Fruit fly (Drosophila melanogaster): ENCODE data around the gene CG9040.

The CG9040 gene

DNA sequence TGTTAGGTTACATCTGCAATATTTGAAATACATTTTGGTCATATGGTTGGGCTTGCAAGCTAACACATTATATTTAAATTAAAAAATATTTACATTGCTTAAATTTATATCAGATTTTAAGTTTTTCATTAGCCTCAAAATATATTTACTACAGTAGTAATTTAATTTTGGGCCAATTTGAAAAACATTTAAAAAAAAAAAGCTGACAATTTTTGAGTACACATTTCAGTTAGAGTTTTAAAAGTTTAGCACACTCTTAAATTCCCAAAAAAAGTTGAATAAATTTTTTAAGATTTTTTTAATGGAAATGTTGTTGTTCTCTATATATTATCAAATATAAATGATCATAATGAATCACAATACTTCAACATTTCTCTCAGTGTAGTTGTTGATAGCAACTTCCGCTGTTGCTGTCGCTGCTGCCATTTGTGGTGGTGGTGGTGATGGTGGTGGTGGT is 30.4 kb upstream of the CG9040 start (continued):
- TF ChIP-seq CG42726 (GFP tag; IDR thresholded peaks at IDR 0.05; ENCODE audit: partially characterized antibody): no peak
- 0 out of 3 replicates have a peak, but pooled peaks have one; percentile 58 for TF ChIP-seq so (GFP tag; IDR thresholded peaks at IDR 0.05)
- TF ChIP-seq gcm2 (GFP tag; optimal IDR thresholded peaks at IDR 0.05): no peak
- peak; percentile 25; the same call in 1 of the 2 replicates for TF ChIP-seq slbo (GFP tag; IDR thresholded peaks at IDR 0.05)
- TF ChIP-seq CG18011 (GFP tag; optimal IDR thresholded peaks at IDR 0.05): no peak
- TF ChIP-seq sob (GFP tag; IDR thresholded peaks at IDR 0.05): no peak
- TF ChIP-seq onecut (GFP tag; IDR thresholded peaks at IDR 0.05): no peak; the same call in none of the 2 replicates
- peak; percentile 37 for TF ChIP-seq CG2120 (GFP tag; optimal IDR thresholded peaks at IDR 0.05)
- TF ChIP-seq CG33557 (GFP tag; optimal IDR thresholded peaks at IDR 0.05): peak; percentile 59
- peak; percentile 68 for TF ChIP-seq CG1602 (GFP tag; optimal IDR thresholded peaks at IDR 0.05)
- TF ChIP-seq CG13123 (GFP tag; optimal IDR thresholded peaks at IDR 0.05): no peak
- TF ChIP-seq CG1647 (GFP tag; optimal IDR thresholded peaks at IDR 0.05): no peak
- peak; percentile 79 for TF ChIP-seq CG10267 (tag; optimal IDR thresholded peaks at IDR 0.05)
- no peak for TF ChIP-seq Opbp (GFP tag; IDR thresholded peaks at IDR 0.05; ENCODE audit: partially characterized antibody)
- TF ChIP-seq CG7928 (GFP tag; optimal IDR thresholded peaks at IDR 0.05): no peak
- TF ChIP-seq CG17568 (GFP tag; optimal IDR thresholded peaks at IDR 0.05): no peak
- no peak for TF ChIP-seq ken (GFP tag; IDR thresholded peaks at IDR 0.05)
- peak; percentile 91 for TF ChIP-seq Meics (GFP tag; optimal IDR thresholded peaks at IDR 0.05)
- no peak for TF ChIP-seq Hmr (GFP tag; optimal IDR thresholded peaks at IDR 0.05)
- no peak for TF ChIP-seq CG16813 (GFP tag; IDR thresholded peaks at IDR 0.05; ENCODE audit: partially characterized antibody)
- TF ChIP-seq zfh2 (GFP tag; optimal IDR thresholded peaks at IDR 0.05): no peak
- TF ChIP-seq CG31388 (GFP tag; optimal IDR thresholded peaks at IDR 0.05): peak; percentile 60
- TF ChIP-seq Six4 (GFP tag; optimal IDR thresholded peaks at IDR 0.05): peak; percentile 59
- TF ChIP-seq Dref (GFP tag; IDR thresholded peaks at IDR 0.05): no peak
- TF ChIP-seq D19A (tag; optimal IDR thresholded peaks at IDR 0.05): peak; percentile 73
- peak; percentile 4 for TF ChIP-seq CG10565 (GFP tag; optimal IDR thresholded peaks at IDR 0.05)
- TF ChIP-seq CG7745 (tag; optimal IDR thresholded peaks at IDR 0.05): no peak
- no peak for TF ChIP-seq CG2129 (GFP tag; IDR thresholded peaks at IDR 0.05; ENCODE audit: partially characterized antibody)
- no peak for TF ChIP-seq luna (GFP tag; optimal IDR thresholded peaks at IDR 0.05)
- no peak for TF ChIP-seq Dip2 (GFP tag; IDR thresholded peaks at IDR 0.05)
- TF ChIP-seq CG15514 (GFP tag; optimal IDR thresholded peaks at IDR 0.05): no peak
- no peak for TF ChIP-seq unc-4 (GFP tag; IDR thresholded peaks at IDR 0.05; ENCODE audit: partially characterized antibody)
- peak in 1 of 2 experiments; percentile 70 for TF ChIP-seq Eip74EF (GFP tag; optimal IDR thresholded peaks at IDR 0.05)
- peak; percentile 89 for TF ChIP-seq CG7556 (GFP tag; optimal IDR thresholded peaks at IDR 0.05)
- no peak for TF ChIP-seq Elba2 (GFP tag; optimal IDR thresholded peaks at IDR 0.05)
- no peak for TF ChIP-seq HmgZ (tag; optimal IDR thresholded peaks at IDR 0.05)
- no peak for TF ChIP-seq CG7372 (GFP tag; IDR thresholded peaks at IDR 0.05)
- TF ChIP-seq hkb (optimal IDR thresholded peaks at IDR 0.05): no peak
- TF ChIP-seq hkb (GFP tag; IDR thresholded peaks at IDR 0.05): peak; percentile 63
- TF ChIP-seq chif (GFP tag; optimal IDR thresholded peaks at IDR 0.05): peak; percentile 23 to 63
- peak; percentile 37 for TF ChIP-seq CG2116 (GFP tag; optimal IDR thresholded peaks at IDR 0.05)
- TF ChIP-seq tll (GFP tag; optimal IDR thresholded peaks at IDR 0.05): no peak
- peak; percentile 71 for TF ChIP-seq nerfin-1 (tag; optimal IDR thresholded peaks at IDR 0.05)
- no peak for TF ChIP-seq stc (GFP tag; IDR thresholded peaks at IDR 0.05)
- no peak for TF ChIP-seq CG11696 (GFP tag; IDR thresholded peaks at IDR 0.05)
- TF ChIP-seq rib (GFP tag; IDR thresholded peaks at IDR 0.05): no peak
- peak; percentile 1 for TF ChIP-seq CG10274 (GFP tag; optimal IDR thresholded peaks at IDR 0.05)
- peak; percentile 57 for TF ChIP-seq HHEX (GFP tag; optimal IDR thresholded peaks at IDR 0.05)
- TF ChIP-seq Ssrp (tag; optimal IDR thresholded peaks at IDR 0.05): peak; percentile 77
- no peak for TF ChIP-seq CG10321 (GFP tag; IDR thresholded peaks at IDR 0.05)
